Worm (Caenorhabditis elegans): ENCODE data around the gene Y62H9A.2.

Y62H9A.2 gene

ce11 chrX:11908226-11908625 lies 30.2 kb upstream of the Y62H9A.2 start:
- TF ChIP-seq lin-35 (GFP tag; optimal IDR thresholded peaks at IDR 0.05) (peak in 1 of 2 experiments; percentile 14), lsy-2 (tag; optimal IDR thresholded peaks at IDR 0.05) (no peak), xbp-1 (tag; optimal IDR thresholded peaks at IDR 0.05) (no peak), hlh-4 (tag; optimal IDR thresholded peaks at IDR 0.05) (no peak), elt-2 (tag; optimal IDR thresholded peaks at IDR 0.05) (peak; percentile 45), unc-98 (GFP tag; IDR thresholded peaks at IDR 0.05) (no peak), C16A3.4 (tag; optimal IDR thresholded peaks at IDR 0.05) (no peak), alr-1 (tag; optimal IDR thresholded peaks at IDR 0.05; ENCODE audit: borderline replicate concordance) (no peak), egl-27 (tag; optimal IDR thresholded peaks at IDR 0.05) (no peak), ztf-11 (tag; optimal IDR thresholded peaks at IDR 0.05) (no peak), Y116A8C.19 (tag; optimal IDR thresholded peaks at IDR 0.05; ENCODE audit: borderline replicate concordance) (no peak), egl-13 (tag; optimal IDR thresholded peaks at IDR 0.05) (no peak), pag-3 (tag; optimal IDR thresholded peaks at IDR 0.05; ENCODE audit: borderline replicate concordance, insufficient read depth) (no peak), efl-1 (optimal IDR thresholded peaks at IDR 0.05) (no peak), efl-1 (GFP tag; optimal IDR thresholded peaks at IDR 0.05 in 1 of 2) (no peak), ets-5 (GFP tag; IDR thresholded peaks at IDR 0.05) (no peak), jun-1 (tag; optimal IDR thresholded peaks at IDR 0.05) (no peak), fkh-8 (tag; optimal IDR thresholded peaks at IDR 0.05) (no peak), nhr-20 (tag; optimal IDR thresholded peaks at IDR 0.05) (no peak)

- TF ChIP-seq egl-13 (tag; optimal IDR thresholded peaks at IDR 0.05) (no peak), ceh-90 (tag; optimal IDR thresholded peaks at IDR 0.05) (no peak), pqm-1 (tag; optimal IDR thresholded peaks at IDR 0.05) (no peak), unc-130 (tag; optimal IDR thresholded peaks at IDR 0.05) (no peak), C34B4.2 (tag; optimal IDR thresholded peaks at IDR 0.05) (no peak), ztf-11 (tag; optimal IDR thresholded peaks at IDR 0.05) (no peak), nhr-28 (tag; optimal IDR thresholded peaks at IDR 0.05) (no peak)
These were observed 29.3 kb upstream of the Y62H9A.2 start, which contains the start of gene Y62H9A.11 for ce11 chrX:11907263-11907662. Y62H9A.11 (minus strand) TSS chrX:11907363.

ce11 chrX:11906626-11907025 lies 28.6 kb upstream of the Y62H9A.2 start:
- TF ChIP-seq nhr-84 (tag; optimal IDR thresholded peaks at IDR 0.05) (no peak), ceh-90 (tag; optimal IDR thresholded peaks at IDR 0.05) (no peak), aly-2 (tag; optimal IDR thresholded peaks at IDR 0.05) (no peak), zag-1 (tag; optimal IDR thresholded peaks at IDR 0.05) (no peak), mdl-1 (tag; optimal IDR thresholded peaks at IDR 0.05) (no peak), egl-27 (tag; optimal IDR thresholded peaks at IDR 0.05) (no peak), unc-30 (tag; optimal IDR thresholded peaks at IDR 0.05) (no peak), fos-1 (tag; optimal IDR thresholded peaks at IDR 0.05) (no peak), elt-3 (tag; optimal IDR thresholded peaks at IDR 0.05) (no peak), nhr-237 (tag; optimal IDR thresholded peaks at IDR 0.05) (no peak), mep-1 (tag; optimal IDR thresholded peaks at IDR 0.05) (no peak), ces-1 (GFP tag; optimal IDR thresholded peaks at IDR 0.05) (no peak), lin-39 (tag; optimal IDR thresholded peaks at IDR 0.05) (no peak), sup-37 (GFP tag; optimal IDR thresholded peaks at IDR 0.05) (no peak), nhr-76 (tag; optimal IDR thresholded peaks at IDR 0.05) (no peak), nhr-90 (tag; optimal IDR thresholded peaks at IDR 0.05; ENCODE audit: poor library complexity) (no peak), unc-86 (tag; optimal IDR thresholded peaks at IDR 0.05) (no peak), C34B4.2 (tag; optimal IDR thresholded peaks at IDR 0.05) (no peak), grh-1 (GFP tag; IDR thresholded peaks at IDR 0.05) (no peak)
